Worm (Caenorhabditis elegans) whole organism, young adult: ENCODE results near the gene ins-4.

Source experiments
- F55B11.4 ChIP-seq: sonication (generic microtip); optimal IDR thresholded peaks from 2 replicates; lab custom pipeline; 2016; ENCODE audit warnings: missing compliant biosample characterization, missing genetic modification characterization, borderline replicate concordance; ENCODE audit not compliant: insufficient read depth
- attf-6 ChIP-seq: fragments of 200-800 bp; sonication (Bioruptor generic); IDR thresholded peaks from 2 replicates; pipeline ENCODE4 v1.3.6; 2022; ENCODE audit warnings: missing genetic modification reagents, missing genetic modification characterization, missing compliant biosample characterization
- ccch-3 ChIP-seq: fragments of 200-800 bp; sonication (Bioruptor generic); optimal IDR thresholded peaks from 2 replicates; lab custom pipeline; 2018; ENCODE audit warnings: mild to moderate bottlenecking, missing genetic modification characterization, missing compliant biosample characterization
- ceh-40 ChIP-seq: fragments of 200-800 bp; sonication (Bioruptor generic); IDR thresholded peaks from 2 replicates; pipeline ENCODE4 v1.3.6; 2022; ENCODE audit warnings: missing genetic modification characterization, missing compliant biosample characterization
- die-1 ChIP-seq: sonication (generic microtip); optimal IDR thresholded peaks from 2 replicates; lab custom pipeline; 2016; ENCODE audit warnings: missing genotype, mild to moderate bottlenecking, missing genetic modification characterization, missing compliant biosample characterization
- dpff-1 ChIP-seq: sonication (generic microtip); optimal IDR thresholded peaks from 2 replicates; lab custom pipeline; 2017; ENCODE audit warnings: mild to moderate bottlenecking, missing genetic modification characterization, missing compliant biosample characterization
- hlh-26 ChIP-seq: fragments of 200-800 bp; sonication (Bioruptor generic); conservative IDR thresholded peaks from 2 replicates; pipeline ENCODE4 v1.3.6; 2022; ENCODE audit warnings: missing genetic modification reagents, missing genetic modification characterization, missing compliant biosample characterization
- lag-1 ChIP-seq: fragments of 200-800 bp; sonication (Bioruptor generic); IDR thresholded peaks from 2 replicates; pipeline ENCODE4 v1.3.6; 2022; ENCODE audit warnings: missing genetic modification reagents, missing genetic modification characterization, missing compliant biosample characterization
- let-607 ChIP-seq, 2 experiments: fragments of 200-800 bp in 1 of 2; sonication (Bioruptor generic) in 1 of 2; sonication (generic microtip) in 1 of 2; optimal IDR thresholded peaks; 2 replicates each; lab custom pipeline; 2016 to 2018; ENCODE audit warnings: mild to moderate bottlenecking in 2 of 2, missing compliant biosample characterization in 2 of 2, missing genetic modification characterization in 2 of 2, moderate library complexity in 2 of 2, missing genotype in 1 of 2
- lin-35 ChIP-seq, 3 experiments: fragments of 150-350 bp in 2 of 3; sonication (generic microtip) in 1 of 3; optimal IDR thresholded peaks; 2 replicates each; lab custom pipeline; 2014 to 2018; ENCODE audit warnings: missing biosample characterization in 3 of 3, missing genetic modification characterization in 3 of 3, missing genetic modification reagents in 3 of 3
- nfyb-1 ChIP-seq: fragments of 200-800 bp; sonication (Bioruptor generic); IDR thresholded peaks from 2 replicates; pipeline ENCODE4 v1.3.6; 2022; ENCODE audit warnings: missing genetic modification reagents, missing genetic modification characterization, missing compliant biosample characterization
- pha-4 ChIP-seq: fragments of 150-350 bp; sonication (generic microtip); optimal IDR thresholded peaks from 2 replicates; lab custom pipeline; 2014; ENCODE audit warnings: missing biosample characterization, missing genetic modification reagents, missing genetic modification characterization
- unc-62 ChIP-seq: fragments of 150-350 bp; optimal IDR thresholded peaks from 2 replicates; lab custom pipeline; 2014; ENCODE audit warnings: missing biosample characterization, missing genetic modification reagents, missing genetic modification characterization
- ztf-3 ChIP-seq: fragments of 200-800 bp; sonication (Bioruptor generic); optimal IDR thresholded peaks from 2 replicates; lab custom pipeline; 2018; ENCODE audit warnings: mild to moderate bottlenecking, missing genetic modification characterization, missing compliant biosample characterization

- TF ChIP-seq dpff-1: no peak
- TF ChIP-seq lag-1 (GFP tag; lab: Robert Waterston, UW): no peak
- TF ChIP-seq ztf-3 (GFP tag; lab: Kevin White, UChicago): no peak
- TF ChIP-seq hlh-26 (GFP tag; lab: Robert Waterston, UW): no peak
- TF ChIP-seq die-1 (tag; lab: Kevin White, UChicago): no peak
- TF ChIP-seq ccch-3 (GFP tag; lab: Kevin White, UChicago): no peak
- TF ChIP-seq unc-62 (GFP tag; lab: Kevin White, UChicago): no peak
- TF ChIP-seq ceh-40 (GFP tag; lab: Robert Waterston, UW): no peak
- no peak for TF ChIP-seq let-607 (tag; optimal IDR thresholded peaks at IDR 0.05; lab: Kevin White, UChicago)
- TF ChIP-seq pha-4 (tag; lab: Kevin White, UChicago): no peak
- no peak for TF ChIP-seq nfyb-1
- no peak for TF ChIP-seq F55B11.4 (tag; lab: Kevin White, UChicago)
- TF ChIP-seq lin-35 (GFP tag; optimal IDR thresholded peaks at IDR 0.05; lab: Kevin White, UChicago): no peak
- TF ChIP-seq attf-6 (GFP tag; lab: Robert Waterston, UW): no peak
These were observed 4.8 kb downstream of the ins-4 start for ce11 chrII:6001004-6001403.
